Fruit fly (Drosophila melanogaster) whole organism, embryonic: ENCODE data around the gene CG43230.

Source experiments
- Adf1 ChIP-seq: fragments of 200-800 bp; sonication (Bioruptor generic); IDR thresholded peaks from 2 replicates; pipeline ENCODE4 v1.3.6; 2022; ENCODE audit warnings: missing biosample characterization, missing genetic modification characterization
- Bdp1 ChIP-seq: fragments of 200-800 bp; sonication (Bioruptor generic); optimal IDR thresholded peaks from 3 replicates; lab custom pipeline; 2016; ENCODE audit warnings: missing biosample characterization, missing genetic modification characterization
- Bgb ChIP-seq: fragments of 200-800 bp; sonication (Bioruptor generic); IDR thresholded peaks from 2 replicates; pipeline ENCODE4 v1.3.6; 2022; ENCODE audit warnings: missing biosample characterization, missing genetic modification characterization; ENCODE audit not compliant: partially characterized antibody
- Bteb2 ChIP-seq: fragments of 200-800 bp; sonication (Bioruptor generic); optimal IDR thresholded peaks from 2 replicates; lab custom pipeline; 2016; ENCODE audit warnings: missing biosample characterization, missing genetic modification characterization
- CG10366 ChIP-seq: fragments of 200-800 bp; sonication (Bioruptor generic); IDR thresholded peaks from 2 replicates; pipeline ENCODE4 v1.3.6; 2022; ENCODE audit warnings: missing biosample characterization, missing genetic modification characterization
- CG10543 ChIP-seq: fragments of 200-800 bp; sonication (Bioruptor generic); optimal IDR thresholded peaks from 3 replicates; lab custom pipeline; 2017; ENCODE audit warnings: missing biosample characterization, mild to moderate bottlenecking, missing genetic modification characterization, moderate library complexity
- CG12071 ChIP-seq: fragments of 200-800 bp; sonication (Bioruptor generic); optimal IDR thresholded peaks from 3 replicates; lab custom pipeline; 2018; ENCODE audit warnings: missing biosample characterization, mild to moderate bottlenecking, missing genetic modification characterization
- CG13296 ChIP-seq: fragments of 200-800 bp; sonication (Bioruptor generic); optimal IDR thresholded peaks from 3 replicates; lab custom pipeline; 2018; ENCODE audit warnings: missing biosample characterization, mild to moderate bottlenecking, missing genetic modification characterization
- CG14014 ChIP-seq: fragments of 200-800 bp; sonication (Bioruptor generic); IDR thresholded peaks from 2 replicates; pipeline ENCODE4 v1.3.6; 2022; ENCODE audit warnings: missing biosample characterization, missing genetic modification characterization
- CG1603 ChIP-seq: fragments of 200-800 bp; sonication (Bioruptor generic); optimal IDR thresholded peaks from 2 replicates; lab custom pipeline; 2019; ENCODE audit warnings: missing biosample characterization, mild to moderate bottlenecking, missing genetic modification characterization, moderate library complexity
- CG17385 ChIP-seq: fragments of 200-800 bp; sonication (Bioruptor generic); optimal IDR thresholded peaks from 3 replicates; lab custom pipeline; 2018; ENCODE audit warnings: missing biosample characterization, mild to moderate bottlenecking, missing genetic modification characterization
- CG18619 ChIP-seq: fragments of 200-800 bp; sonication (Bioruptor generic); optimal IDR thresholded peaks from 3 replicates; lab custom pipeline; 2017; ENCODE audit warnings: missing biosample characterization, mild to moderate bottlenecking, missing genetic modification characterization
- CG2875 ChIP-seq: fragments of 200-800 bp; sonication (Bioruptor generic); optimal IDR thresholded peaks from 2 replicates; lab custom pipeline; 2017; ENCODE audit warnings: missing biosample characterization, mild to moderate bottlenecking, missing genetic modification characterization, missing genetic modification reagents
- CG3281 ChIP-seq: fragments of 200-800 bp; sonication (Bioruptor generic); optimal IDR thresholded peaks from 3 replicates; lab custom pipeline; 2017; ENCODE audit warnings: missing biosample characterization, mild to moderate bottlenecking, missing genetic modification characterization
- CG4404 ChIP-seq: fragments of 200-800 bp; sonication (Bioruptor generic); IDR thresholded peaks from 2 replicates; pipeline ENCODE4 v1.3.6; 2022; ENCODE audit warnings: missing biosample characterization, missing genetic modification characterization
- CG4617 ChIP-seq: fragments of 200-800 bp; sonication (Bioruptor generic); optimal IDR thresholded peaks from 3 replicates; lab custom pipeline; 2016; ENCODE audit warnings: missing biosample characterization, missing genetic modification characterization, borderline replicate concordance
- CG8924 ChIP-seq: fragments of 200-800 bp; optimal IDR thresholded peaks from 3 replicates; lab custom pipeline; 2019; ENCODE audit warnings: missing biosample characterization, mild to moderate bottlenecking, missing genetic modification characterization, moderate library complexity
- CrebB ChIP-seq: fragments of 200-800 bp; sonication (Bioruptor generic); optimal IDR thresholded peaks from 3 replicates; lab custom pipeline; 2018; ENCODE audit warnings: missing biosample characterization, mild to moderate bottlenecking, missing genetic modification characterization
- Dbx ChIP-seq: fragments of 200-800 bp; sonication (Bioruptor generic); IDR thresholded peaks from 3 replicates; pipeline ENCODE4 v1.3.6; 2022; ENCODE audit warnings: missing biosample characterization, missing genetic modification characterization
- Drgx ChIP-seq: fragments of 200-800 bp; sonication (Bioruptor generic); IDR thresholded peaks from 2 replicates; pipeline ENCODE4 v1.3.6; 2022; ENCODE audit warnings: missing biosample characterization, missing genetic modification characterization
- E2f2 ChIP-seq: fragments of 200-800 bp; sonication (Bioruptor generic); IDR thresholded peaks from 2 replicates; pipeline ENCODE4 v1.3.6; 2022; ENCODE audit warnings: missing biosample characterization, missing genetic modification characterization
- Gsc ChIP-seq: fragments of 200-800 bp; sonication (Bioruptor generic); IDR thresholded peaks from 2 replicates; pipeline ENCODE4 v1.3.6; 2022; ENCODE audit warnings: missing biosample characterization, missing genetic modification characterization
- HHEX ChIP-seq: fragments of 200-800 bp; sonication (Bioruptor generic); optimal IDR thresholded peaks from 3 replicates; lab custom pipeline; 2017; ENCODE audit warnings: missing biosample characterization, mild to moderate bottlenecking, missing genetic modification characterization, missing genetic modification reagents
- HLH4C ChIP-seq: fragments of 200-800 bp; sonication (Bioruptor generic); IDR thresholded peaks from 3 replicates; pipeline ENCODE4 v1.3.6; 2022; ENCODE audit warnings: missing biosample characterization, missing genetic modification characterization; ENCODE audit not compliant: partially characterized antibody
- Hand ChIP-seq: fragments of 200-800 bp; sonication (Bioruptor generic); optimal IDR thresholded peaks from 2 replicates; lab custom pipeline; 2017; ENCODE audit warnings: mild to moderate bottlenecking, missing biosample characterization, missing genetic modification reagents, missing genetic modification characterization
- Meics ChIP-seq: fragments of 200-800 bp; sonication (Bioruptor generic); optimal IDR thresholded peaks from 2 replicates; lab custom pipeline; 2017; ENCODE audit warnings: missing biosample characterization, mild to moderate bottlenecking, missing genetic modification characterization
- Myb ChIP-seq: fragments of 200-800 bp; sonication (Bioruptor generic); optimal IDR thresholded peaks from 2 replicates; lab custom pipeline; 2016; ENCODE audit warnings: missing biosample characterization, missing genetic modification characterization
- PHDP ChIP-seq: fragments of 200-800 bp; sonication (Bioruptor generic); optimal IDR thresholded peaks from 3 replicates; lab custom pipeline; 2018; ENCODE audit warnings: missing biosample characterization, mild to moderate bottlenecking, missing genetic modification characterization, moderate library complexity
- amos ChIP-seq: fragments of 200-800 bp; sonication (Bioruptor generic); IDR thresholded peaks from 2 replicates; pipeline ENCODE4 v1.3.6; 2022; ENCODE audit warnings: missing biosample characterization, missing genetic modification characterization; ENCODE audit not compliant: partially characterized antibody
- ap ChIP-seq: fragments of 200-800 bp; sonication (Bioruptor generic); IDR thresholded peaks from 2 replicates; pipeline ENCODE4 v1.3.6; 2022; ENCODE audit warnings: missing biosample characterization, missing genetic modification characterization
- ara ChIP-seq: fragments of 200-800 bp; sonication (Bioruptor generic); IDR thresholded peaks from 2 replicates; pipeline ENCODE4 v1.3.6; 2022; ENCODE audit warnings: missing biosample characterization, missing genetic modification characterization
- bigmax ChIP-seq: fragments of 200-800 bp; sonication (Bioruptor generic); optimal IDR thresholded peaks from 2 replicates; lab custom pipeline; 2018; ENCODE audit warnings: missing biosample characterization, mild to moderate bottlenecking, missing genetic modification characterization
- br ChIP-seq: fragments of >200 bp; optimal IDR thresholded peaks from 2 replicates; lab custom pipeline; 2017
- bsh ChIP-seq, 2 experiments: fragments of 200-800 bp; sonication (Bioruptor generic); optimal IDR thresholded peaks; 2 replicates each; lab custom pipeline; 2017 to 2018; ENCODE audit warnings: mild to moderate bottlenecking in 2 of 2, missing biosample characterization in 2 of 2, missing genetic modification characterization in 2 of 2, moderate library complexity in 1 of 2
- exex ChIP-seq: fragments of 200-800 bp; sonication (Bioruptor generic); optimal IDR thresholded peaks from 4 replicates; lab custom pipeline; 2018; ENCODE audit warnings: missing biosample characterization, mild to moderate bottlenecking, missing genetic modification characterization, moderate library complexity
- gce ChIP-seq: fragments of 200-800 bp; sonication (Bioruptor generic); IDR thresholded peaks from 3 replicates; pipeline ENCODE4 v1.3.6; 2022; ENCODE audit warnings: missing biosample characterization, missing genetic modification characterization
- kah ChIP-seq: fragments of 200-800 bp; sonication (Bioruptor generic); optimal IDR thresholded peaks from 2 replicates; lab custom pipeline; 2018; ENCODE audit warnings: missing biosample characterization, mild to moderate bottlenecking, missing genetic modification characterization
- knrl ChIP-seq: fragments of 200-800 bp; sonication (Bioruptor generic); IDR thresholded peaks from 3 replicates; pipeline ENCODE4 v1.3.6; 2022; ENCODE audit warnings: missing biosample characterization, missing genetic modification characterization; ENCODE audit not compliant: partially characterized antibody
- lmd ChIP-seq: fragments of 200-800 bp; sonication (Bioruptor generic); IDR thresholded peaks from 2 replicates; pipeline ENCODE4 v1.3.6; 2022; ENCODE audit warnings: missing biosample characterization, missing genetic modification characterization
- nerfin-2 ChIP-seq: fragments of 200-800 bp; sonication (Bioruptor generic); IDR thresholded peaks from 2 replicates; pipeline ENCODE4 v1.3.6; 2022; ENCODE audit warnings: missing biosample characterization, missing genetic modification characterization; ENCODE audit not compliant: partially characterized antibody
- nom ChIP-seq: fragments of 200-800 bp; sonication (Bioruptor generic); optimal IDR thresholded peaks from 2 replicates; lab custom pipeline; 2017; ENCODE audit warnings: missing biosample characterization, missing genetic modification characterization, mild to moderate bottlenecking, moderate library complexity, missing genetic modification reagents
- org-1 ChIP-seq: fragments of 200-800 bp; sonication (Bioruptor generic); optimal IDR thresholded peaks from 2 replicates; lab custom pipeline; 2017; ENCODE audit warnings: missing biosample characterization, missing genetic modification characterization
- otp ChIP-seq: fragments of 200-800 bp; sonication (Bioruptor generic); IDR thresholded peaks from 3 replicates; pipeline ENCODE4, ENCODE4 v1.3.6; 2022; ENCODE audit warnings: missing biosample characterization, missing genetic modification characterization
- peb ChIP-seq: fragments of 200-800 bp; sonication (Bioruptor generic); IDR thresholded peaks from 2 replicates; pipeline ENCODE4 v1.3.6; 2022; ENCODE audit warnings: missing biosample characterization, missing genetic modification characterization
- pfk ChIP-seq: fragments of 200-800 bp; sonication (Bioruptor generic); optimal IDR thresholded peaks from 2 replicates; lab custom pipeline; 2018; ENCODE audit warnings: missing biosample characterization, mild to moderate bottlenecking, missing genetic modification characterization, moderate library complexity
- pros ChIP-seq: fragments of 200-800 bp; sonication (Bioruptor generic); optimal IDR thresholded peaks from 3 replicates; lab custom pipeline; 2019; ENCODE audit warnings: missing biosample characterization, mild to moderate bottlenecking, missing genetic modification characterization, moderate library complexity
- ro ChIP-seq: fragments of 200-800 bp; sonication (Bioruptor generic); IDR thresholded peaks from 2 replicates; pipeline ENCODE4 v1.3.6; 2022; ENCODE audit warnings: missing biosample characterization, missing genetic modification characterization
- schlank ChIP-seq: fragments of 200-800 bp; sonication (Bioruptor generic); optimal IDR thresholded peaks from 2 replicates; lab custom pipeline; 2018; ENCODE audit warnings: missing biosample characterization, mild to moderate bottlenecking, missing genetic modification characterization
- ssp ChIP-seq: fragments of 200-800 bp; sonication (Bioruptor generic); IDR thresholded peaks from 2 replicates; pipeline ENCODE4 v1.3.6; 2022; ENCODE audit warnings: missing biosample characterization, missing genetic modification characterization
- tio ChIP-seq: fragments of 200-800 bp; sonication (Bioruptor generic); optimal IDR thresholded peaks from 2 replicates; lab custom pipeline; 2017; ENCODE audit warnings: missing biosample characterization, missing genetic modification characterization, inconsistent platforms

The CG43230 gene

dm6 chr2L:15264483-15264987 is 49.5 kb downstream of the CG43230 start, which contains the start of gene yuri (continued):
- peak; percentile 67 for TF ChIP-seq PHDP (tag; lab: Kevin White, UChicago)
- no peak for TF ChIP-seq CG1603 (tag; lab: Kevin White, UChicago)
- no peak for TF ChIP-seq lmd
- TF ChIP-seq HHEX (GFP tag; lab: Kevin White, UChicago) = peak; percentile 23
- TF ChIP-seq Dbx (GFP tag; lab: Robert Waterston, UW) = peak; percentile 68; the same call in 2 of the 3 replicates
- no peak for TF ChIP-seq pros (GFP tag; lab: Kevin White, UChicago)
- peak; percentile 30 for TF ChIP-seq exex
- peak; percentile 76 for TF ChIP-seq CG8924 (tag; lab: Kevin White, UChicago)
- peak; percentile 67 for TF ChIP-seq ara (GFP tag; lab: Robert Waterston, UW)
- peak; percentile 66 for TF ChIP-seq kah (GFP tag; lab: Kevin White, UChicago)
- peak; percentile 72; the same call in 2 of the 3 replicates for TF ChIP-seq otp (GFP tag; lab: Robert Waterston, UW)
- TF ChIP-seq knrl = no peak
- TF ChIP-seq peb (GFP tag; lab: Robert Waterston, UW) = no peak
- TF ChIP-seq Drgx = peak; percentile 72
- TF ChIP-seq tio (GFP tag; lab: Kevin White, UChicago) = no peak
- no peak for TF ChIP-seq nerfin-2 (GFP tag; lab: Robert Waterston, UW)
- peak; percentile 19 for TF ChIP-seq Bteb2 (GFP tag; lab: Kevin White, UChicago)
- no peak for TF ChIP-seq CG4404
- TF ChIP-seq ro = no peak
- peak; percentile 57 for TF ChIP-seq CG17385
- TF ChIP-seq pfk (GFP tag; lab: Kevin White, UChicago) = peak; percentile 46
- TF ChIP-seq schlank = peak; percentile 41
- TF ChIP-seq HLH4C (GFP tag; lab: Robert Waterston, UW) = peak; percentile 36; the same call in 1 of the 3 replicates
- 0 out of 3 replicates have a peak, but pooled peaks have one; percentile 38 for TF ChIP-seq gce (GFP tag; lab: Robert Waterston, UW)
- peak; percentile 37 to 82 for TF ChIP-seq bsh (GFP tag; optimal IDR thresholded peaks at IDR 0.05; lab: Kevin White, UChicago)
- peak; percentile 28 for TF ChIP-seq CG2875 (GFP tag; lab: Kevin White, UChicago)
- TF ChIP-seq Adf1 (GFP tag; lab: Robert Waterston, UW) = peak; percentile 63; the same call in 1 of the 2 replicates
- peak; percentile 7 for TF ChIP-seq Myb (GFP tag; lab: Kevin White, UChicago)
- peak; percentile 1 for TF ChIP-seq bigmax (GFP tag; lab: Kevin White, UChicago)
- peak; percentile 85 for TF ChIP-seq CG10543 (GFP tag; lab: Kevin White, UChicago)
- no peak for TF ChIP-seq org-1 (GFP tag; lab: Kevin White, UChicago)
- no peak for TF ChIP-seq CG18619 (GFP tag; lab: Kevin White, UChicago)
- TF ChIP-seq CG12071 (GFP tag; lab: Kevin White, UChicago) = peak; percentile 33
- TF ChIP-seq CG4617 (GFP tag; lab: Kevin White, UChicago) = no peak
- no peak for TF ChIP-seq Gsc
- TF ChIP-seq Hand (GFP tag; lab: Kevin White, UChicago) = no peak
- peak; percentile 86 for TF ChIP-seq nom (GFP tag; lab: Kevin White, UChicago)
- peak; percentile 26; the same call in 1 of the 2 replicates for TF ChIP-seq amos (GFP tag; lab: Robert Waterston, UW)
- peak; percentile 33; the same call in 1 of the 2 replicates for TF ChIP-seq E2f2 (GFP tag; lab: Robert Waterston, UW)
- TF ChIP-seq br (lab: Kevin White, UChicago) = no peak
- no peak for TF ChIP-seq Bdp1 (GFP tag; lab: Kevin White, UChicago)
- peak; percentile 73 for TF ChIP-seq CrebB (tag; lab: Kevin White, UChicago)
- TF ChIP-seq CG10366 (GFP tag; lab: Robert Waterston, UW) = no peak
- TF ChIP-seq Meics (GFP tag; lab: Kevin White, UChicago) = peak; percentile 34
- peak; percentile 51; the same call in 1 of the 2 replicates for TF ChIP-seq CG14014 (GFP tag; lab: Robert Waterston, UW)
- no peak for TF ChIP-seq ssp (GFP tag; lab: Robert Waterston, UW)
- peak; percentile 63 for TF ChIP-seq CG13296 (GFP tag; lab: Kevin White, UChicago)
- peak; percentile 40 for TF ChIP-seq CG3281 (GFP tag; lab: Kevin White, UChicago)
- no peak for TF ChIP-seq ap
- peak; percentile 37; the same call in 1 of the 2 replicates for TF ChIP-seq Bgb (GFP tag; lab: Robert Waterston, UW)
